Worm (Caenorhabditis elegans) whole organism, L4 larva: ENCODE results near the gene F10A3.12.
A peak's percentile ranks its signal among the peaks of the same experiment; 100 is the strongest.

Experiments used
- F26F4.8 ChIP-seq: fragments of 200-800 bp; sonication (Bioruptor generic); conservative IDR thresholded peaks from 2 replicates; pipeline ENCODE4 v1.3.6; 2022; ENCODE audit warnings: missing genetic modification characterization, missing compliant biosample characterization
- F37D6.2 ChIP-seq: sonication (generic microtip); optimal IDR thresholded peaks from 2 replicates; lab custom pipeline; 2016; ENCODE audit warnings: mild to moderate bottlenecking, missing genetic modification characterization, missing compliant biosample characterization
- F49E8.2 ChIP-seq: sonication (generic microtip); optimal IDR thresholded peaks from 2 replicates; lab custom pipeline; 2016; ENCODE audit warnings: missing compliant biosample characterization, mild to moderate bottlenecking, missing genetic modification characterization, borderline replicate concordance
- Y105C5A.15 ChIP-seq: fragments of 200-800 bp; sonication (Bioruptor generic); IDR thresholded peaks from 2 replicates; pipeline ENCODE4 v1.3.6; 2022; ENCODE audit warnings: missing genetic modification characterization, missing compliant biosample characterization
- ZK546.5 ChIP-seq, 2 experiments: sonication (generic microtip); optimal IDR thresholded peaks; 2 replicates each; lab custom pipeline; 2017; ENCODE audit warnings: missing biosample characterization in 2 of 2, missing genetic modification characterization in 2 of 2
- ama-1 ChIP-seq: fragments of 150-350 bp; optimal IDR thresholded peaks from 2 replicates; lab custom pipeline; 2014; ENCODE audit warnings: inconsistent platforms, mixed read lengths
- ceh-20 ChIP-seq: fragments of 200-800 bp; sonication (Bioruptor generic); IDR thresholded peaks from 2 replicates; pipeline ENCODE4 v1.3.6; 2022; ENCODE audit warnings: missing genetic modification reagents, missing genetic modification characterization, missing compliant biosample characterization
- ceh-62 ChIP-seq: sonication (generic microtip); optimal IDR thresholded peaks from 2 replicates; lab custom pipeline; 2017; ENCODE audit warnings: missing biosample characterization, missing genetic modification characterization
- ceh-82 ChIP-seq: sonication (generic microtip); optimal IDR thresholded peaks from 2 replicates; lab custom pipeline; 2017; ENCODE audit warnings: missing biosample characterization, missing genetic modification characterization
- cey-2 ChIP-seq: sonication (generic microtip); optimal IDR thresholded peaks from 3 replicates; lab custom pipeline; 2017; ENCODE audit warnings: missing genetic modification characterization, mild to moderate bottlenecking, missing compliant biosample characterization, antibody characterized with exemption, borderline replicate concordance; ENCODE audit not compliant: insufficient read depth
- daf-12 ChIP-seq: fragments of 150-350 bp; optimal IDR thresholded peaks from 2 replicates; lab custom pipeline; 2014; ENCODE audit warnings: missing biosample characterization, missing genetic modification reagents, missing genetic modification characterization
- daf-16 ChIP-seq, 3 experiments: sonication (generic microtip); optimal IDR thresholded peaks; 2 replicates each; lab custom pipeline; 2016 to 2017; ENCODE audit warnings: missing genetic modification characterization in 3 of 3, missing genetic modification reagents in 3 of 3, mild to moderate bottlenecking in 2 of 3, missing compliant biosample characterization in 2 of 3, missing biosample characterization in 1 of 3, moderate library complexity in 1 of 3
- daf-8 ChIP-seq: fragments of 200-800 bp; sonication (Bioruptor generic); IDR thresholded peaks from 2 replicates; pipeline ENCODE4 v1.3.6; 2022; ENCODE audit warnings: missing genetic modification characterization, missing compliant biosample characterization
- dmd-6 ChIP-seq: fragments of 200-800 bp; sonication (Bioruptor generic); IDR thresholded peaks from 2 replicates; pipeline ENCODE4 v1.3.6; 2022; ENCODE audit warnings: missing genetic modification reagents, missing genetic modification characterization, missing compliant biosample characterization
- dve-1 ChIP-seq: sonication (generic microtip); optimal IDR thresholded peaks from 2 replicates; lab custom pipeline; 2017; ENCODE audit warnings: antibody characterized with exemption, mild to moderate bottlenecking, missing genetic modification characterization, missing compliant biosample characterization; ENCODE audit not compliant: insufficient read depth
- egl-27 ChIP-seq: sonication (generic microtip); optimal IDR thresholded peaks from 3 replicates; lab custom pipeline; 2017; ENCODE audit warnings: missing biosample characterization, missing genetic modification reagents, missing genetic modification characterization
- fos-1 ChIP-seq: fragments of 150-350 bp; optimal IDR thresholded peaks from 2 replicates; lab custom pipeline; 2014; ENCODE audit warnings: missing biosample characterization, missing genetic modification characterization
- hif-1 ChIP-seq, 2 experiments: sonication (generic microtip); optimal IDR thresholded peaks; 2 replicates each; lab custom pipeline; 2016 to 2017; ENCODE audit warnings: missing compliant biosample characterization in 2 of 2, missing genetic modification characterization in 2 of 2, missing genetic modification reagents in 2 of 2, missing genotype in 2 of 2, mild to moderate bottlenecking in 1 of 2
- hmg-1.1 ChIP-seq: fragments of 200-800 bp; sonication (Bioruptor generic); IDR thresholded peaks from 2 replicates; pipeline ENCODE4 v1.3.6; 2022; ENCODE audit warnings: missing genetic modification reagents, missing genetic modification characterization, missing compliant biosample characterization
- lin-15B ChIP-seq: fragments of 150-350 bp; sonication (generic microtip); optimal IDR thresholded peaks from 3 replicates; lab custom pipeline; 2014; ENCODE audit warnings: missing biosample characterization, missing genetic modification characterization
- lin-38 ChIP-seq: fragments of 200-800 bp; sonication (Bioruptor generic); IDR thresholded peaks from 2 replicates; pipeline ENCODE4 v1.3.6; 2022; ENCODE audit warnings: missing genetic modification reagents, missing genetic modification characterization, missing compliant biosample characterization
- lin-39 ChIP-seq: fragments of 150-350 bp; optimal IDR thresholded peaks from 2 replicates; lab custom pipeline; 2014; ENCODE audit warnings: missing biosample characterization, missing genetic modification reagents, missing genetic modification characterization
- lsy-2 ChIP-seq, 2 experiments: fragments of 150-350 bp in 1 of 2; sonication (generic microtip) in 1 of 2; optimal IDR thresholded peaks; 2 replicates each; lab custom pipeline; 2014 to 2017; ENCODE audit warnings: missing biosample characterization in 2 of 2, missing genetic modification characterization in 2 of 2
- madf-9 ChIP-seq: fragments of 200-800 bp; sonication (Bioruptor generic); conservative IDR thresholded peaks from 2 replicates; pipeline ENCODE4 v1.3.6; 2022; ENCODE audit warnings: missing genetic modification reagents, missing genetic modification characterization, missing compliant biosample characterization
- mes-2 ChIP-seq: sonication (generic microtip); optimal IDR thresholded peaks from 2 replicates; lab custom pipeline; 2016; ENCODE audit warnings: missing genotype, mild to moderate bottlenecking, missing genetic modification characterization, missing compliant biosample characterization; ENCODE audit not compliant: poor library complexity, severe bottlenecking
- nhr-102 ChIP-seq: sonication (generic microtip); optimal IDR thresholded peaks from 2 replicates; lab custom pipeline; 2016; ENCODE audit warnings: mild to moderate bottlenecking, missing genetic modification characterization, moderate library complexity, missing compliant biosample characterization
- nhr-11 ChIP-seq: fragments of 150-350 bp; optimal IDR thresholded peaks from 2 replicates; lab custom pipeline; 2014; ENCODE audit warnings: missing biosample characterization, missing genetic modification characterization
- nhr-25 ChIP-seq: sonication (generic microtip); optimal IDR thresholded peaks from 2 replicates; lab custom pipeline; 2017; ENCODE audit warnings: missing genetic modification characterization, mild to moderate bottlenecking, missing compliant biosample characterization, antibody characterized with exemption, moderate library complexity, borderline replicate concordance; ENCODE audit not compliant: insufficient read depth
- nhr-28 ChIP-seq: fragments of 150-350 bp; optimal IDR thresholded peaks from 2 replicates; lab custom pipeline; 2014; ENCODE audit warnings: missing biosample characterization, missing genetic modification characterization
- nhr-6 ChIP-seq: fragments of 150-350 bp; optimal IDR thresholded peaks from 2 replicates; lab custom pipeline; 2014; ENCODE audit warnings: missing biosample characterization, missing genetic modification characterization
- nhr-76 ChIP-seq: fragments of 150-350 bp; optimal IDR thresholded peaks from 2 replicates; lab custom pipeline; 2014; ENCODE audit warnings: missing biosample characterization, missing genetic modification characterization
- pha-4 ChIP-seq, 2 experiments: fragments of 150-350 bp in 1 of 2; fragments of 200-800 bp in 1 of 2; sonication (Bioruptor generic) in 1 of 2; IDR thresholded peaks in 1 of 2; optimal IDR thresholded peaks in 1 of 2; 2 replicates each; pipeline versions ENCODE4 v1.3.6 to Lab custom; 2014 to 2022; ENCODE audit warnings: missing genetic modification characterization in 2 of 2, missing genetic modification reagents in 2 of 2, missing biosample characterization in 1 of 2, missing compliant biosample characterization in 1 of 2
- pqm-1 ChIP-seq: sonication (generic microtip); optimal IDR thresholded peaks from 2 replicates; lab custom pipeline; 2017; ENCODE audit warnings: missing biosample characterization, missing genetic modification characterization
- snpc-1.2 ChIP-seq: fragments of 200-800 bp; sonication (Bioruptor generic); IDR thresholded peaks from 2 replicates; pipeline ENCODE4 v1.3.6; 2022; ENCODE audit warnings: missing genetic modification reagents, missing genetic modification characterization, missing compliant biosample characterization
- spr-1 ChIP-seq: sonication (generic microtip); optimal IDR thresholded peaks from 2 replicates; lab custom pipeline; 2016; ENCODE audit warnings: mild to moderate bottlenecking, missing genetic modification characterization, missing compliant biosample characterization
- tra-1 ChIP-seq: fragments of 200-800 bp; sonication (Bioruptor generic); IDR thresholded peaks from 2 replicates; pipeline ENCODE4 v1.3.6; 2022; ENCODE audit warnings: missing genetic modification reagents, missing genetic modification characterization, missing compliant biosample characterization
- vab-7 ChIP-seq: fragments of 200-800 bp; sonication (Bioruptor generic); IDR thresholded peaks from 2 replicates; pipeline ENCODE4 v1.3.6; 2022; ENCODE audit warnings: missing genetic modification reagents, missing genetic modification characterization, missing compliant biosample characterization
- zfp-2 ChIP-seq: sonication (generic microtip); optimal IDR thresholded peaks from 2 replicates; lab custom pipeline; 2016; ENCODE audit warnings: mild to moderate bottlenecking, missing genetic modification characterization, missing compliant biosample characterization
- zip-11 ChIP-seq: fragments of 200-800 bp; sonication (Bioruptor generic); IDR thresholded peaks from 2 replicates; pipeline ENCODE4 v1.3.6; 2022; ENCODE audit warnings: missing genetic modification characterization, missing compliant biosample characterization

Gene F10A3.12

ce11 chrV:16120922-16121321 lies 42.9 kb upstream of the F10A3.12 start, which contains the start of gene skr-3 (continued):
- TF ChIP-seq ZK546.5 (tag; optimal IDR thresholded peaks at IDR 0.05; lab: Kevin White, UChicago) (no peak), tra-1 (GFP tag; lab: Robert Waterston, UW) (0 out of 2 replicates have a peak, but pooled peaks have one; percentile 49), nhr-102 (tag; lab: Kevin White, UChicago) (no peak), snpc-1.2 (no peak), nhr-25 (tag; lab: Kevin White, UChicago) (no peak), mes-2 (tag; lab: Kevin White, UChicago) (no peak), zfp-2 (tag; lab: Kevin White, UChicago) (no peak), fos-1 (tag; lab: Kevin White, UChicago) (no peak), ama-1 (lab: Kevin White, UChicago) (no peak), lin-15B (tag; lab: Kevin White, UChicago) (no peak), hif-1 (tag; optimal IDR thresholded peaks at IDR 0.05; lab: Kevin White, UChicago) (no peak), F49E8.2 (tag; lab: Kevin White, UChicago) (no peak), ceh-82 (tag; lab: Kevin White, UChicago) (no peak), daf-16 (GFP tag; optimal IDR thresholded peaks at IDR 0.05; lab: Kevin White, UChicago) (no peak), daf-16 (tag; optimal IDR thresholded peaks at IDR 0.05; lab: Kevin White, UChicago) (peak; percentile 66), nhr-76 (no peak), ceh-20 (GFP tag; lab: Robert Waterston, UW) (no peak), lsy-2 (tag; optimal IDR thresholded peaks at IDR 0.05; lab: Kevin White, UChicago) (no peak), zip-11 (GFP tag; lab: Robert Waterston, UW) (no peak), daf-8 (GFP tag; lab: Robert Waterston, UW) (no peak), hmg-1.1 (GFP tag; lab: Robert Waterston, UW) (no peak), madf-9 (GFP tag; lab: Robert Waterston, UW) (no peak), vab-7 (GFP tag; lab: Robert Waterston, UW) (no peak), nhr-6 (tag; lab: Kevin White, UChicago) (no peak)

DNA sequence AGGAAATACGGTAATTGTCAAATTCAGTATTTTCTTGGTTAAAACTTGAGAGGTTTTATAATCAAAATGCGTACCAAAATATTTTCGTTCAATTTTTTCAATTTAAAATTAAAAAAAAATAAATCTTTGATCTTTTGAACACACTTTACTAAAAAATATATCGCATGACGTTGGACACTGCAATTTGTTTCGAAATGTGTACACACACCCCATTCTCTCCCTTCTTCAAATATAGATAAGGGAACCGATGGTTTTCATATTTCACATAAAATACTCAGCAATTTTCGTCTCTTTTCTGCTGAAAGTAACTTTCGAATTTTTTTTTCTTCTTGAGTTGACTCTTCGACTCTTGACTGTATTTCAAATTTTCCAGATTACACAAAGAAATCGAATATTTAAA lies 42.4 kb upstream of the F10A3.12 start:
- TF ChIP-seq daf-16 (GFP tag; optimal IDR thresholded peaks at IDR 0.05; lab: Kevin White, UChicago) (no peak), daf-16 (tag; optimal IDR thresholded peaks at IDR 0.05; lab: Kevin White, UChicago) (peak; percentile 29), F37D6.2 (tag; lab: Kevin White, UChicago) (no peak), nhr-25 (tag; lab: Kevin White, UChicago) (no peak), dve-1 (peak; percentile 32), cey-2 (tag; lab: Kevin White, UChicago) (no peak), Y105C5A.15 (GFP tag; lab: Robert Waterston, UW) (no peak), pqm-1 (tag; lab: Kevin White, UChicago) (peak; percentile 1), egl-27 (tag; lab: Kevin White, UChicago) (no peak), spr-1 (no peak), vab-7 (GFP tag; lab: Robert Waterston, UW) (no peak), nhr-11 (tag; lab: Kevin White, UChicago) (no peak), ceh-82 (tag; lab: Kevin White, UChicago) (no peak), lin-39 (tag; lab: Kevin White, UChicago) (no peak), lin-38 (no peak), lsy-2 (tag; optimal IDR thresholded peaks at IDR 0.05; lab: Kevin White, UChicago) (no peak), dmd-6 (peak; percentile 12; the same call in 1 of the 2 replicates), ceh-62 (tag; lab: Kevin White, UChicago) (no peak), daf-12 (tag; lab: Kevin White, UChicago) (no peak), F26F4.8 (GFP tag; lab: Robert Waterston, UW) (no peak), nhr-28 (peak; percentile 60), pha-4 (GFP tag; IDR thresholded peaks at IDR 0.05; lab: Robert Waterston, UW) (no peak), pha-4 (tag; optimal IDR thresholded peaks at IDR 0.05; lab: Kevin White, UChicago) (peak; percentile 7)
